Fruit fly (Drosophila melanogaster) whole organism, embryonic: ENCODE data around the gene hook.

ENCODE experiments used
- B-H1 ChIP-seq: fragments of 200-800 bp; sonication (Bioruptor generic); IDR thresholded peaks from 3 replicates; pipeline ENCODE4 v1.3.6; 2022; ENCODE audit warnings: missing biosample characterization, missing genetic modification characterization
- CG10543 ChIP-seq: fragments of 200-800 bp; sonication (Bioruptor generic); optimal IDR thresholded peaks from 3 replicates; lab custom pipeline; 2017; ENCODE audit warnings: missing biosample characterization, mild to moderate bottlenecking, missing genetic modification characterization, moderate library complexity
- CG11560 ChIP-seq: fragments of 200-800 bp; sonication (Bioruptor generic); IDR thresholded peaks from 3 replicates; pipeline ENCODE4 v1.3.6; 2022; ENCODE audit warnings: missing biosample characterization, missing genetic modification characterization
- CG31388 ChIP-seq: fragments of 200-800 bp; sonication (Bioruptor generic); optimal IDR thresholded peaks from 2 replicates; lab custom pipeline; 2016; ENCODE audit warnings: missing biosample characterization, missing genetic modification characterization
- CG6813 ChIP-seq: fragments of 200-800 bp; sonication (Bioruptor generic); optimal IDR thresholded peaks from 2 replicates; lab custom pipeline; 2017; ENCODE audit warnings: missing biosample characterization, missing genetic modification characterization, mild to moderate bottlenecking, moderate library complexity, missing genetic modification reagents
- Fer2 ChIP-seq: fragments of 200-800 bp; sonication (Bioruptor generic); optimal IDR thresholded peaks from 2 replicates; lab custom pipeline; 2018; ENCODE audit warnings: missing biosample characterization, mild to moderate bottlenecking, missing genetic modification characterization, moderate library complexity
- H15 ChIP-seq: fragments of 200-800 bp; sonication (Bioruptor generic); IDR thresholded peaks from 3 replicates; pipeline ENCODE4 v1.3.6; 2022; ENCODE audit warnings: missing biosample characterization, missing genetic modification characterization
- chinmo ChIP-seq: fragments of 200-800 bp; sonication (Bioruptor generic); IDR thresholded peaks from 4 replicates; pipeline ENCODE4 v1.3.6; 2022; ENCODE audit warnings: missing biosample characterization, missing genetic modification characterization; ENCODE audit not compliant: partially characterized antibody
- gcm ChIP-seq: fragments of 200-800 bp; sonication (Bioruptor generic); optimal IDR thresholded peaks from 2 replicates; lab custom pipeline; 2019; ENCODE audit warnings: missing biosample characterization, mild to moderate bottlenecking, missing genetic modification characterization, moderate library complexity
- oc ChIP-seq: fragments of 200-800 bp; sonication (Bioruptor generic); optimal IDR thresholded peaks from 2 replicates; lab custom pipeline; 2018; ENCODE audit warnings: missing biosample characterization, mild to moderate bottlenecking, missing genetic modification characterization, moderate library complexity
- rib ChIP-seq: fragments of 200-800 bp; sonication (Bioruptor generic); IDR thresholded peaks from 2 replicates; pipeline ENCODE4 v1.3.6; 2022; ENCODE audit warnings: missing biosample characterization, missing genetic modification characterization
- tup ChIP-seq: fragments of 200-800 bp; sonication (Bioruptor generic); optimal IDR thresholded peaks from 2 replicates; lab custom pipeline; 2016; ENCODE audit warnings: missing biosample characterization, mild to moderate bottlenecking, missing genetic modification characterization, moderate library complexity

DNA sequence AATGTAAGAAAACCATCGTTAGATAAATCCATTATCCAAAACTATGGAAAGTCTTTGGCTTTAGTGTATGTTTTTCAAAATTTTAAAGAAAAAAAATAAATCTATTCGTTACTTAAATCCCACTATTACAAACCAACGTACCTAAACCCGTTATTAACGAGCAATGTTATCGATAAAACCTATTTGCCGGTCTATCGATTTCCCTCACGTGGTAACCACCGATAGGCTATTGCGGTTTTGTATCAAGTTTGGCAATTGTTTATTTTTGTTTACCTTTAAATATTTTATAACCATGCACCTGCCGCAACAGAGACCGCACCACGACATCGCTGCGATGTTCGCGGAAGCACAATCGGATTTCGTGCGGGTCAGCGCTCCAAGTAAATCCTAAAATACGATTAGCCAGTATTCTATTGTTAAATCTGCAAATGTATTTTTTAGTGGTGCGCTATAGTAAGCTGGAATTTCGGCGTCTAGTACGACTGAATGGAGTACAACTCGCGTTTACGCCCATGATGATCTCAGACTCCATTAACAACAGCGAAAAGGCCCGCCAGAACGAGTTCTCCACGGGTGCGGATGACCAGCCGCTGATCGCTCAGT is 29.9 kb upstream of the hook start, which contains the start of gene Dus4:
- TF ChIP-seq oc (tag; lab: Kevin White, UChicago) (no peak), CG10543 (GFP tag; lab: Kevin White, UChicago) (no peak), tup (GFP tag; lab: Kevin White, UChicago) (no peak), rib (GFP tag; lab: Robert Waterston, UW) (no peak), CG31388 (GFP tag; lab: Kevin White, UChicago) (no peak), chinmo (peak; percentile 97), CG6813 (GFP tag; lab: Kevin White, UChicago) (no peak), B-H1 (GFP tag; lab: Robert Waterston, UW) (no peak), H15 (GFP tag; lab: Robert Waterston, UW) (no peak), gcm (no peak), CG11560 (tag; lab: Robert Waterston, UW) (no peak), Fer2 (no peak)
